Fruit fly (Drosophila melanogaster) whole organism, embryonic: ENCODE data around the gene Rdh.

Source experiments
- Antp ChIP-seq: fragments of 200-800 bp; sonication (Bioruptor generic); optimal IDR thresholded peaks from 3 replicates; lab custom pipeline; 2016; ENCODE audit warnings: missing biosample characterization, missing genetic modification characterization
- Atf6 ChIP-seq: fragments of 200-800 bp; sonication (Bioruptor generic); IDR thresholded peaks from 2 replicates; pipeline ENCODE4 v1.3.6; 2022; ENCODE audit warnings: missing biosample characterization, missing genetic modification characterization
- Bdp1 ChIP-seq: fragments of 200-800 bp; sonication (Bioruptor generic); optimal IDR thresholded peaks from 3 replicates; lab custom pipeline; 2016; ENCODE audit warnings: missing biosample characterization, missing genetic modification characterization
- CG10979 ChIP-seq: fragments of 200-800 bp; sonication (Bioruptor generic); optimal IDR thresholded peaks from 2 replicates; lab custom pipeline; 2018; ENCODE audit warnings: missing biosample characterization, mild to moderate bottlenecking, missing genetic modification characterization, moderate library complexity
- CG11723 ChIP-seq: fragments of 200-800 bp; sonication (Bioruptor generic); optimal IDR thresholded peaks from 2 replicates; lab custom pipeline; 2017; ENCODE audit warnings: missing biosample characterization, mild to moderate bottlenecking, missing genetic modification characterization
- CG12236 ChIP-seq: fragments of 200-800 bp; sonication (Bioruptor generic); optimal IDR thresholded peaks from 2 replicates; lab custom pipeline; 2016; ENCODE audit warnings: missing biosample characterization, missing genetic modification characterization
- CG14441 ChIP-seq: fragments of 200-800 bp; sonication (Bioruptor generic); IDR thresholded peaks from 2 replicates; pipeline ENCODE4 v1.3.6; 2022; ENCODE audit warnings: missing biosample characterization, missing genetic modification characterization
- CG17829 ChIP-seq: fragments of 200-800 bp; optimal IDR thresholded peaks from 2 replicates; lab custom pipeline; 2019; ENCODE audit warnings: missing biosample characterization, mild to moderate bottlenecking, missing genetic modification characterization, moderate library complexity
- CG2199 ChIP-seq: fragments of 200-800 bp; sonication (Bioruptor generic); IDR thresholded peaks from 3 replicates; pipeline ENCODE4 v1.3.6; 2022; ENCODE audit warnings: missing biosample characterization, missing genetic modification characterization
- CG3065 ChIP-seq: fragments of 200-800 bp; sonication (Bioruptor generic); optimal IDR thresholded peaks from 2 replicates; lab custom pipeline; 2016; ENCODE audit warnings: missing biosample characterization, missing genetic modification characterization
- CG3407 ChIP-seq: fragments of 200-800 bp; sonication (Bioruptor generic); optimal IDR thresholded peaks from 2 replicates; lab custom pipeline; 2018; ENCODE audit warnings: missing biosample characterization, mild to moderate bottlenecking, missing genetic modification characterization
- CG34224 ChIP-seq: fragments of 200-800 bp; sonication (Bioruptor generic); IDR thresholded peaks from 3 replicates; pipeline ENCODE4 v1.3.6; 2022; ENCODE audit warnings: missing biosample characterization, missing genetic modification characterization; ENCODE audit not compliant: partially characterized antibody
- CG4360 ChIP-seq: fragments of 200-800 bp; sonication (Bioruptor generic); IDR thresholded peaks from 2 replicates; pipeline ENCODE4 v1.3.6; 2022; ENCODE audit warnings: missing biosample characterization, missing genetic modification characterization
- CG4424 ChIP-seq: fragments of 200-800 bp; sonication (Bioruptor generic); optimal IDR thresholded peaks from 3 replicates; lab custom pipeline; 2016; ENCODE audit warnings: missing biosample characterization, missing genetic modification characterization
- CG4707 ChIP-seq: fragments of 200-800 bp; sonication (Bioruptor generic); optimal IDR thresholded peaks from 2 replicates; lab custom pipeline; 2018; ENCODE audit warnings: missing biosample characterization, mild to moderate bottlenecking, missing genetic modification characterization, moderate library complexity
- CG6765 ChIP-seq: fragments of 200-800 bp; sonication (Bioruptor generic); optimal IDR thresholded peaks from 3 replicates; lab custom pipeline; 2017; ENCODE audit warnings: missing biosample characterization, mild to moderate bottlenecking, missing genetic modification characterization
- CG8924 ChIP-seq: fragments of 200-800 bp; optimal IDR thresholded peaks from 3 replicates; lab custom pipeline; 2019; ENCODE audit warnings: missing biosample characterization, mild to moderate bottlenecking, missing genetic modification characterization, moderate library complexity
- D19A ChIP-seq: fragments of 200-800 bp; optimal IDR thresholded peaks from 3 replicates; lab custom pipeline; 2019; ENCODE audit warnings: missing biosample characterization, mild to moderate bottlenecking, missing genetic modification characterization, moderate library complexity
- Deaf1 ChIP-seq: fragments of 200-800 bp; optimal IDR thresholded peaks from 3 replicates; lab custom pipeline; 2019; ENCODE audit warnings: missing biosample characterization, mild to moderate bottlenecking, missing genetic modification characterization, moderate library complexity
- Dfd ChIP-seq, 2 experiments: fragments of >200 bp; optimal IDR thresholded peaks; 2 replicates each; lab custom pipeline; 2017; ENCODE audit warnings: missing biosample characterization in 2 of 2, missing genetic modification characterization in 2 of 2
- Ets97D ChIP-seq: fragments of 200-800 bp; sonication (Bioruptor generic); optimal IDR thresholded peaks from 3 replicates; lab custom pipeline; 2016; ENCODE audit warnings: missing biosample characterization, missing genetic modification characterization
- GATAe ChIP-seq: fragments of 200-800 bp; sonication (Bioruptor generic); conservative IDR thresholded peaks from 2 replicates; pipeline ENCODE4 v1.3.6; 2022; ENCODE audit warnings: missing biosample characterization, missing genetic modification characterization
- HLH3B ChIP-seq: fragments of 200-800 bp; sonication (Bioruptor generic); IDR thresholded peaks from 2 replicates; pipeline ENCODE4 v1.3.6; 2022; ENCODE audit warnings: missing biosample characterization, missing genetic modification characterization
- Hmr ChIP-seq: fragments of 200-800 bp; sonication (Bioruptor generic); optimal IDR thresholded peaks from 3 replicates; lab custom pipeline; 2017; ENCODE audit warnings: mild to moderate bottlenecking, missing biosample characterization, missing genetic modification reagents, missing genetic modification characterization
- Hmx ChIP-seq: fragments of 200-800 bp; sonication (Bioruptor generic); optimal IDR thresholded peaks from 2 replicates; lab custom pipeline; 2016; ENCODE audit warnings: missing biosample characterization, missing genetic modification characterization
- Hr3 ChIP-seq: fragments of 200-800 bp; sonication (Bioruptor generic); optimal IDR thresholded peaks from 3 replicates; lab custom pipeline; 2016; ENCODE audit warnings: missing biosample characterization, missing genetic modification characterization
- Lim3 ChIP-seq: fragments of 200-800 bp; sonication (Bioruptor generic); IDR thresholded peaks from 2 replicates; pipeline ENCODE4 v1.3.6; 2022; ENCODE audit warnings: missing biosample characterization, missing genetic modification characterization
- Med ChIP-seq: fragments of 200-800 bp; sonication (Bioruptor generic); peaks from one replicate; lab custom pipeline; 2016; ENCODE audit warnings: missing biosample characterization, missing genetic modification characterization, mild to moderate bottlenecking, inconsistent platforms, moderate library complexity
- Mrtf ChIP-seq: fragments of 200-800 bp; sonication (Bioruptor generic); IDR thresholded peaks from 3 replicates; pipeline ENCODE4 v1.3.6; 2022; ENCODE audit warnings: missing biosample characterization, missing genetic modification characterization
- Opbp ChIP-seq: fragments of 200-800 bp; sonication (Bioruptor generic); IDR thresholded peaks from 3 replicates; pipeline ENCODE4 v1.3.6; 2022; ENCODE audit warnings: missing biosample characterization, missing genetic modification characterization; ENCODE audit not compliant: partially characterized antibody
- Pdp1 ChIP-seq, 2 experiments: fragments of 200-800 bp; sonication (Bioruptor generic); optimal IDR thresholded peaks; 3 replicates each; lab custom pipeline; 2016; ENCODE audit warnings: missing biosample characterization in 2 of 2, missing genetic modification characterization in 2 of 2, mild to moderate bottlenecking in 1 of 2, moderate library complexity in 1 of 2
- Scr ChIP-seq: fragments of 200-800 bp; sonication (Bioruptor generic); IDR thresholded peaks from 2 replicates; pipeline ENCODE4 v1.3.6; 2022; ENCODE audit warnings: missing biosample characterization, missing genetic modification characterization; ENCODE audit not compliant: partially characterized antibody
- Side ChIP-seq: fragments of 200-800 bp; sonication (Bioruptor generic); optimal IDR thresholded peaks from 2 replicates; lab custom pipeline; 2016; ENCODE audit warnings: missing biosample characterization, missing genetic modification characterization
- Spps ChIP-seq: fragments of 200-800 bp; sonication (Bioruptor generic); optimal IDR thresholded peaks from 2 replicates; lab custom pipeline; 2018; ENCODE audit warnings: missing biosample characterization, mild to moderate bottlenecking, missing genetic modification characterization
- amos ChIP-seq: fragments of 200-800 bp; sonication (Bioruptor generic); IDR thresholded peaks from 2 replicates; pipeline ENCODE4 v1.3.6; 2022; ENCODE audit warnings: missing biosample characterization, missing genetic modification characterization; ENCODE audit not compliant: partially characterized antibody
- croc ChIP-seq: fragments of 200-800 bp; sonication (Bioruptor generic); conservative IDR thresholded peaks from 3 replicates; pipeline ENCODE4 v1.3.6; 2022; ENCODE audit warnings: missing biosample characterization, missing genetic modification characterization
- dimm ChIP-seq: fragments of 200-800 bp; sonication (Bioruptor generic); IDR thresholded peaks from 2 replicates; pipeline ENCODE4 v1.3.6; 2022; ENCODE audit warnings: missing biosample characterization, missing genetic modification characterization
- dpn ChIP-seq, 2 experiments: fragments of 200-800 bp; sonication (Bioruptor generic); optimal IDR thresholded peaks; 3 replicates each; lab custom pipeline; 2016; ENCODE audit warnings: missing biosample characterization in 2 of 2, missing genetic modification characterization in 2 of 2
- dysf ChIP-seq: fragments of 200-800 bp; sonication (Bioruptor generic); IDR thresholded peaks from 3 replicates; pipeline ENCODE4 v1.3.6; 2022; ENCODE audit warnings: missing biosample characterization, missing genetic modification characterization
- fu2 ChIP-seq: fragments of 200-800 bp; sonication (Bioruptor generic); optimal IDR thresholded peaks from 2 replicates; lab custom pipeline; 2016; ENCODE audit warnings: missing biosample characterization, missing genetic modification characterization
- grn ChIP-seq: fragments of 200-800 bp; sonication (Bioruptor generic); optimal IDR thresholded peaks from 3 replicates; lab custom pipeline; 2017; ENCODE audit warnings: missing biosample characterization, missing genetic modification characterization
- h ChIP-seq: fragments of >200 bp; optimal IDR thresholded peaks from 2 replicates; lab custom pipeline; 2017
- onecut ChIP-seq: fragments of 200-800 bp; sonication (Bioruptor generic); IDR thresholded peaks from 2 replicates; pipeline ENCODE4 v1.3.6; 2022; ENCODE audit warnings: missing biosample characterization, missing genetic modification characterization
- pfk ChIP-seq: fragments of 200-800 bp; sonication (Bioruptor generic); optimal IDR thresholded peaks from 2 replicates; lab custom pipeline; 2018; ENCODE audit warnings: missing biosample characterization, mild to moderate bottlenecking, missing genetic modification characterization, moderate library complexity
- tgo ChIP-seq: fragments of 200-800 bp; sonication (Bioruptor generic); IDR thresholded peaks from 3 replicates; pipeline ENCODE4 v1.3.6; 2022; ENCODE audit warnings: missing biosample characterization, missing genetic modification characterization
- twi ChIP-seq: fragments of 200-800 bp; optimal IDR thresholded peaks from 2 replicates; lab custom pipeline; 2019; ENCODE audit warnings: missing biosample characterization, mild to moderate bottlenecking, missing genetic modification characterization, moderate library complexity
- wor ChIP-seq: fragments of 200-800 bp; sonication (Bioruptor generic); IDR thresholded peaks from 2 replicates; pipeline ENCODE4 v1.3.6; 2022; ENCODE audit warnings: missing biosample characterization, missing genetic modification characterization
- z ChIP-seq: fragments of 200-800 bp; sonication (Bioruptor generic); IDR thresholded peaks from 3 replicates; pipeline ENCODE4 v1.3.6; 2022; ENCODE audit warnings: missing biosample characterization, missing genetic modification characterization
- zfh1 ChIP-seq: fragments of 200-800 bp; sonication (Bioruptor generic); IDR thresholded peaks from 3 replicates; pipeline ENCODE4 v1.3.6; 2022; ENCODE audit warnings: missing biosample characterization, missing genetic modification characterization
- zfh2 ChIP-seq: fragments of 200-800 bp; sonication (Bioruptor generic); optimal IDR thresholded peaks from 2 replicates; lab custom pipeline; 2016; ENCODE audit warnings: missing biosample characterization, missing genetic modification characterization

Gene Rdh

dm6 chr3L:3855194-3855980 is 30.1 kb downstream of the Rdh start (continued):
- TF ChIP-seq Deaf1 (tag; lab: Kevin White, UChicago) (peak; percentile 67), h (lab: Kevin White, UChicago) (no peak), CG12236 (no peak), GATAe (GFP tag; lab: Robert Waterston, UW) (no peak), Bdp1 (GFP tag; lab: Kevin White, UChicago) (no peak), CG2199 (0 out of 3 replicates have a peak, but pooled peaks have one; percentile 11), CG3065 (GFP tag; lab: Kevin White, UChicago) (no peak), onecut (GFP tag; lab: Robert Waterston, UW) (peak; percentile 38; the same call in 1 of the 2 replicates), Hmx (GFP tag; lab: Kevin White, UChicago) (no peak), Atf6 (GFP tag; lab: Robert Waterston, UW) (0 out of 2 replicates have a peak, but pooled peaks have one; percentile 17), Mrtf (GFP tag; lab: Robert Waterston, UW) (no peak), CG4424 (GFP tag; lab: Kevin White, UChicago) (peak; percentile 54), Med (peak; percentile 39), CG4360 (GFP tag; lab: Robert Waterston, UW) (peak; percentile 90), Antp (GFP tag; lab: Kevin White, UChicago) (no peak), CG3407 (GFP tag; lab: Kevin White, UChicago) (peak; percentile 43), CG4707 (GFP tag; lab: Kevin White, UChicago) (peak; percentile 32), Hmr (GFP tag; lab: Kevin White, UChicago) (peak; percentile 14), z (GFP tag; lab: Robert Waterston, UW) (no peak), Spps (tag; lab: Kevin White, UChicago) (peak; percentile 60), CG6765 (no peak), Scr (GFP tag; lab: Robert Waterston, UW) (no peak), CG11723 (GFP tag; lab: Kevin White, UChicago) (peak; percentile 33), HLH3B (GFP tag; lab: Robert Waterston, UW) (peak; percentile 60), CG34224 (GFP tag; lab: Robert Waterston, UW) (no peak), Pdp1 (GFP tag; optimal IDR thresholded peaks at IDR 0.05; lab: Kevin White, UChicago) (peak; percentile 22 to 25), Opbp (GFP tag; lab: Robert Waterston, UW) (peak; percentile 35; the same call in 1 of the 3 replicates), Dfd (GFP tag; optimal IDR thresholded peaks at IDR 0.05; lab: Kevin White, UChicago) (no peak), croc (GFP tag; lab: Robert Waterston, UW) (peak; percentile 48; the same call in 1 of the 3 replicates), Lim3 (GFP tag; lab: Robert Waterston, UW) (no peak), D19A (tag; lab: Kevin White, UChicago) (peak; percentile 63), tgo (GFP tag; lab: Robert Waterston, UW) (no peak; the same call in 2 of the 3 replicates), zfh2 (GFP tag; lab: Kevin White, UChicago) (no peak), dimm (no peak), CG10979 (tag; lab: Kevin White, UChicago) (peak; percentile 78), Hr3 (peak; percentile 66), wor (GFP tag; lab: Robert Waterston, UW) (no peak), grn (no peak), dysf (GFP tag; lab: Robert Waterston, UW) (peak; percentile 39; the same call in 1 of the 3 replicates), CG17829 (tag; lab: Kevin White, UChicago) (peak; percentile 55), pfk (GFP tag; lab: Kevin White, UChicago) (no peak), CG14441 (GFP tag; lab: Robert Waterston, UW) (no peak), zfh1 (GFP tag; lab: Robert Waterston, UW) (peak; percentile 62; the same call in 1 of the 3 replicates), amos (GFP tag; lab: Robert Waterston, UW) (no peak), fu2 (GFP tag; lab: Kevin White, UChicago) (no peak), Side (GFP tag; lab: Kevin White, UChicago) (no peak), dpn (GFP tag; optimal IDR thresholded peaks at IDR 0.05; lab: Kevin White, UChicago) (peak in 1 of 2 experiments; percentile 28), twi (peak; percentile 18), Ets97D (no peak), CG8924 (tag; lab: Kevin White, UChicago) (peak; percentile 60)
